Fruit fly (Drosophila melanogaster) whole organism, embryonic: ENCODE data around the gene nudC.

Experiments used
- Atf-2 ChIP-seq: fragments of 200-800 bp; sonication (Bioruptor generic); optimal IDR thresholded peaks from 2 replicates; lab custom pipeline; 2016; ENCODE audit warnings: missing biosample characterization, missing genetic modification characterization
- Atf6 ChIP-seq: fragments of 200-800 bp; sonication (Bioruptor generic); IDR thresholded peaks from 2 replicates; pipeline ENCODE4 v1.3.6; 2022; ENCODE audit warnings: missing biosample characterization, missing genetic modification characterization
- CG10267 ChIP-seq: fragments of 200-800 bp; sonication (Bioruptor generic); optimal IDR thresholded peaks from 2 replicates; lab custom pipeline; 2018; ENCODE audit warnings: missing biosample characterization, mild to moderate bottlenecking, missing genetic modification characterization, moderate library complexity
- CG10274 ChIP-seq: fragments of 200-800 bp; sonication (Bioruptor generic); optimal IDR thresholded peaks from 3 replicates; lab custom pipeline; 2017; ENCODE audit warnings: missing biosample characterization, mild to moderate bottlenecking, missing genetic modification characterization
- CG10366 ChIP-seq: fragments of 200-800 bp; sonication (Bioruptor generic); IDR thresholded peaks from 2 replicates; pipeline ENCODE4 v1.3.6; 2022; ENCODE audit warnings: missing biosample characterization, missing genetic modification characterization
- CG10543 ChIP-seq: fragments of 200-800 bp; sonication (Bioruptor generic); optimal IDR thresholded peaks from 3 replicates; lab custom pipeline; 2017; ENCODE audit warnings: missing biosample characterization, mild to moderate bottlenecking, missing genetic modification characterization, moderate library complexity
- CG10654 ChIP-seq: fragments of 200-800 bp; sonication (Bioruptor generic); optimal IDR thresholded peaks from 2 replicates; lab custom pipeline; 2016; ENCODE audit warnings: missing biosample characterization, missing genetic modification characterization
- CG11093 ChIP-seq: fragments of 200-800 bp; sonication (Bioruptor generic); IDR thresholded peaks from 3 replicates; pipeline ENCODE4 v1.3.6; 2022; ENCODE audit warnings: missing biosample characterization, missing genetic modification characterization
- CG11723 ChIP-seq: fragments of 200-800 bp; sonication (Bioruptor generic); optimal IDR thresholded peaks from 2 replicates; lab custom pipeline; 2017; ENCODE audit warnings: missing biosample characterization, mild to moderate bottlenecking, missing genetic modification characterization
- CG13287 ChIP-seq: fragments of 200-800 bp; sonication (Bioruptor generic); IDR thresholded peaks from 2 replicates; pipeline ENCODE4 v1.3.6; 2022; ENCODE audit warnings: missing biosample characterization, missing genetic modification characterization; ENCODE audit not compliant: partially characterized antibody
- CG13424 ChIP-seq: fragments of 200-800 bp; sonication (Bioruptor generic); optimal IDR thresholded peaks from 2 replicates; lab custom pipeline; 2019; ENCODE audit warnings: missing biosample characterization, mild to moderate bottlenecking, missing genetic modification characterization, moderate library complexity
- CG13624 ChIP-seq: fragments of 200-800 bp; sonication (Bioruptor generic); optimal IDR thresholded peaks from 2 replicates; lab custom pipeline; 2016; ENCODE audit warnings: missing biosample characterization, missing genetic modification characterization
- CG15479 ChIP-seq: fragments of 200-800 bp; sonication (Bioruptor generic); optimal IDR thresholded peaks from 3 replicates; lab custom pipeline; 2019; ENCODE audit warnings: missing biosample characterization, mild to moderate bottlenecking, missing genetic modification characterization, moderate library complexity
- CG15696 ChIP-seq: fragments of 200-800 bp; sonication (Bioruptor generic); optimal IDR thresholded peaks from 2 replicates; lab custom pipeline; 2019; ENCODE audit warnings: missing biosample characterization, mild to moderate bottlenecking, missing genetic modification characterization, moderate library complexity
- CG16779 ChIP-seq: fragments of 200-800 bp; sonication (Bioruptor generic); IDR thresholded peaks from 2 replicates; pipeline ENCODE4 v1.3.6; 2022; ENCODE audit warnings: missing biosample characterization, missing genetic modification characterization
- CG17385 ChIP-seq: fragments of 200-800 bp; sonication (Bioruptor generic); optimal IDR thresholded peaks from 3 replicates; lab custom pipeline; 2018; ENCODE audit warnings: missing biosample characterization, mild to moderate bottlenecking, missing genetic modification characterization
- CG17829 ChIP-seq: fragments of 200-800 bp; optimal IDR thresholded peaks from 2 replicates; lab custom pipeline; 2019; ENCODE audit warnings: missing biosample characterization, mild to moderate bottlenecking, missing genetic modification characterization, moderate library complexity
- CG3407 ChIP-seq: fragments of 200-800 bp; sonication (Bioruptor generic); optimal IDR thresholded peaks from 2 replicates; lab custom pipeline; 2018; ENCODE audit warnings: missing biosample characterization, mild to moderate bottlenecking, missing genetic modification characterization
- CG4854 ChIP-seq: fragments of 200-800 bp; sonication (Bioruptor generic); optimal IDR thresholded peaks from 2 replicates; lab custom pipeline; 2016; ENCODE audit warnings: missing biosample characterization, missing genetic modification characterization, inconsistent platforms
- CG5180 ChIP-seq: fragments of 200-800 bp; sonication (Bioruptor generic); optimal IDR thresholded peaks from 3 replicates; lab custom pipeline; 2017; ENCODE audit warnings: missing biosample characterization, missing genetic modification characterization, mild to moderate bottlenecking, moderate library complexity, missing genetic modification reagents
- CG6683 ChIP-seq: fragments of 200-800 bp; sonication (Bioruptor generic); optimal IDR thresholded peaks from 2 replicates; lab custom pipeline; 2017; ENCODE audit warnings: missing biosample characterization, mild to moderate bottlenecking, missing genetic modification characterization, missing genetic modification reagents
- CG7271 ChIP-seq: fragments of 200-800 bp; sonication (Bioruptor generic); optimal IDR thresholded peaks from 2 replicates; lab custom pipeline; 2018; ENCODE audit warnings: missing biosample characterization, mild to moderate bottlenecking, missing genetic modification characterization, moderate library complexity
- CG8359 ChIP-seq: fragments of 200-800 bp; sonication (Bioruptor generic); optimal IDR thresholded peaks from 2 replicates; lab custom pipeline; 2017; ENCODE audit warnings: missing biosample characterization, mild to moderate bottlenecking, missing genetic modification characterization, borderline replicate concordance
- D19A ChIP-seq: fragments of 200-800 bp; optimal IDR thresholded peaks from 3 replicates; lab custom pipeline; 2019; ENCODE audit warnings: missing biosample characterization, mild to moderate bottlenecking, missing genetic modification characterization, moderate library complexity
- Dbx ChIP-seq: fragments of 200-800 bp; sonication (Bioruptor generic); IDR thresholded peaks from 3 replicates; pipeline ENCODE4 v1.3.6; 2022; ENCODE audit warnings: missing biosample characterization, missing genetic modification characterization
- Fer1 ChIP-seq: fragments of 200-800 bp; sonication (Bioruptor generic); optimal IDR thresholded peaks from 2 replicates; lab custom pipeline; 2017; ENCODE audit warnings: missing biosample characterization, mild to moderate bottlenecking, missing genetic modification characterization
- NC2α ChIP-seq: fragments of 200-800 bp; sonication (Bioruptor generic); optimal IDR thresholded peaks from 2 replicates; lab custom pipeline; 2016; ENCODE audit warnings: missing biosample characterization, missing genetic modification characterization
- Pdp1 ChIP-seq, 2 experiments: fragments of 200-800 bp; sonication (Bioruptor generic); optimal IDR thresholded peaks; 3 replicates each; lab custom pipeline; 2016; ENCODE audit warnings: missing biosample characterization in 2 of 2, missing genetic modification characterization in 2 of 2, mild to moderate bottlenecking in 1 of 2, moderate library complexity in 1 of 2
- Sry-β ChIP-seq: fragments of 200-800 bp; sonication (Bioruptor generic); optimal IDR thresholded peaks from 2 replicates; lab custom pipeline; 2018; ENCODE audit warnings: missing biosample characterization, mild to moderate bottlenecking, missing genetic modification characterization, moderate library complexity
- Usf ChIP-seq: fragments of 200-800 bp; sonication (Bioruptor generic); optimal IDR thresholded peaks from 2 replicates; lab custom pipeline; 2017; ENCODE audit warnings: missing genotype, missing biosample characterization, missing genetic modification characterization
- YL-1 ChIP-seq: fragments of 200-800 bp; sonication (Bioruptor generic); optimal IDR thresholded peaks from 3 replicates; lab custom pipeline; 2017; ENCODE audit warnings: missing biosample characterization, mild to moderate bottlenecking, missing genetic modification characterization
- ap ChIP-seq: fragments of 200-800 bp; sonication (Bioruptor generic); IDR thresholded peaks from 2 replicates; pipeline ENCODE4 v1.3.6; 2022; ENCODE audit warnings: missing biosample characterization, missing genetic modification characterization
- ara ChIP-seq: fragments of 200-800 bp; sonication (Bioruptor generic); IDR thresholded peaks from 2 replicates; pipeline ENCODE4 v1.3.6; 2022; ENCODE audit warnings: missing biosample characterization, missing genetic modification characterization
- chm ChIP-seq: fragments of 200-800 bp; sonication (Bioruptor generic); IDR thresholded peaks from 2 replicates; pipeline ENCODE4 v1.3.6; 2022; ENCODE audit warnings: missing biosample characterization, missing genetic modification characterization
- chn ChIP-seq: fragments of 200-800 bp; sonication (Bioruptor generic); optimal IDR thresholded peaks from 2 replicates; lab custom pipeline; 2016; ENCODE audit warnings: missing biosample characterization, missing genetic modification characterization
- croc ChIP-seq: fragments of 200-800 bp; sonication (Bioruptor generic); conservative IDR thresholded peaks from 3 replicates; pipeline ENCODE4 v1.3.6; 2022; ENCODE audit warnings: missing biosample characterization, missing genetic modification characterization
- crol ChIP-seq: fragments of 200-800 bp; sonication (Bioruptor generic); IDR thresholded peaks from 2 replicates; pipeline ENCODE4 v1.3.6; 2022; ENCODE audit warnings: missing biosample characterization, missing genetic modification characterization
- cwo ChIP-seq: fragments of 200-800 bp; sonication (Bioruptor generic); optimal IDR thresholded peaks from 3 replicates; lab custom pipeline; 2017; ENCODE audit warnings: missing biosample characterization, missing genetic modification characterization, mild to moderate bottlenecking, moderate library complexity, missing genetic modification reagents
- gsb-n ChIP-seq: fragments of 200-800 bp; sonication (Bioruptor generic); optimal IDR thresholded peaks from 3 replicates; lab custom pipeline; 2018; ENCODE audit warnings: missing biosample characterization, mild to moderate bottlenecking, missing genetic modification characterization
- hkb ChIP-seq, 2 experiments: fragments of 200-800 bp in 1 of 2; fragments of >200 bp in 1 of 2; sonication (Bioruptor generic) in 1 of 2; IDR thresholded peaks in 1 of 2; optimal IDR thresholded peaks in 1 of 2; 2 replicates each; pipeline versions ENCODE4 v1.3.6 to Lab custom; 2017 to 2022; ENCODE audit warnings: missing biosample characterization in 1 of 2, missing genetic modification characterization in 1 of 2
- jigr1 ChIP-seq: fragments of 200-800 bp; sonication (Bioruptor generic); IDR thresholded peaks from 3 replicates; pipeline ENCODE4 v1.3.6; 2022; ENCODE audit warnings: missing biosample characterization, missing genetic modification characterization
- jumu ChIP-seq: fragments of 200-800 bp; sonication (Bioruptor generic); optimal IDR thresholded peaks from 3 replicates; lab custom pipeline; 2016; ENCODE audit warnings: missing biosample characterization, missing genetic modification characterization
- knrl ChIP-seq: fragments of 200-800 bp; sonication (Bioruptor generic); IDR thresholded peaks from 3 replicates; pipeline ENCODE4 v1.3.6; 2022; ENCODE audit warnings: missing biosample characterization, missing genetic modification characterization; ENCODE audit not compliant: partially characterized antibody
- lilli ChIP-seq: fragments of 200-800 bp; sonication (Bioruptor generic); optimal IDR thresholded peaks from 3 replicates; lab custom pipeline; 2016; ENCODE audit warnings: missing biosample characterization, missing genetic modification characterization
- lmd ChIP-seq: fragments of 200-800 bp; sonication (Bioruptor generic); IDR thresholded peaks from 2 replicates; pipeline ENCODE4 v1.3.6; 2022; ENCODE audit warnings: missing biosample characterization, missing genetic modification characterization
- luna ChIP-seq: fragments of 200-800 bp; sonication (Bioruptor generic); optimal IDR thresholded peaks from 2 replicates; lab custom pipeline; 2016; ENCODE audit warnings: missing biosample characterization, missing genetic modification characterization
- mld ChIP-seq: fragments of 200-800 bp; sonication (Bioruptor generic); IDR thresholded peaks from 3 replicates; pipeline ENCODE4 v1.3.6; 2022; ENCODE audit warnings: missing biosample characterization, missing genetic modification characterization; ENCODE audit not compliant: partially characterized antibody
- pum ChIP-seq: fragments of 200-800 bp; sonication (Bioruptor generic); optimal IDR thresholded peaks from 2 replicates; lab custom pipeline; 2016; ENCODE audit warnings: missing biosample characterization, missing genetic modification characterization
- tll ChIP-seq, 2 experiments: fragments of 200-800 bp in 1 of 2; fragments of >200 bp in 1 of 2; sonication (Bioruptor generic) in 1 of 2; optimal IDR thresholded peaks; 2 replicates each; lab custom pipeline; 2017 to 2019; ENCODE audit warnings: missing biosample characterization in 2 of 2, missing genetic modification characterization in 2 of 2, mild to moderate bottlenecking in 1 of 2, moderate library complexity in 1 of 2

Gene nudC

DNA sequence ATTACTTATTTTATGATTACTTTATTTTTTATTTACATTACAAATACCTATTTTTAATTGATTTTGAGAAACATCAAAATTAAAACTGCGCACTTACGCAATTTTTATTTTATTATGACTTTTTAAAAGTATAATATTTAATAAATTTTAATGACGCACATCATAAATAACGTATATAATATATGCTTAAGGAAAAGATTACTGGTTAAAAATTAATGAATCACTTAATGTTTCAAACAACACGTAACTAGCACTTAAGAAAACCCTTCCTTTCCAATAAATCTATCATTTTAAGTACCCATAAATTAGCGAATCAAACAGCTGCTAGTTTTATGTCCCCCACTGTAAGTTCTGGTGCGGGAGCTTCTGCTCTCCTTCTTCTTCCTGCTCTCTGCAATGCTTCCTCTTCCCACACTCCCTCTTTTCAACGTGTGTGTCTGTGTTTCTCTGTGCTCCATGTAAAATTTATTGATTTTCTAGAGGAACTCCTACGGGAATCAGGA is 2.1 kb downstream of the nudC start (continued):
- TF ChIP-seq tll (GFP tag; optimal IDR thresholded peaks at IDR 0.05; lab: Kevin White, UChicago), result no peak
- TF ChIP-seq Usf, result peak; percentile 49
- no peak for TF ChIP-seq mld (GFP tag; lab: Robert Waterston, UW)
- no peak for TF ChIP-seq YL-1
- TF ChIP-seq chn (GFP tag; lab: Kevin White, UChicago), result peak; percentile 3
- no peak for TF ChIP-seq Sry-β
- TF ChIP-seq Atf-2 (GFP tag; lab: Kevin White, UChicago), result no peak
- TF ChIP-seq Atf6 (GFP tag; lab: Robert Waterston, UW), result 0 out of 2 replicates have a peak, but pooled peaks have one; percentile 10
- no peak for TF ChIP-seq jumu (GFP tag; lab: Kevin White, UChicago)
- no peak for TF ChIP-seq CG11093 (GFP tag; lab: Robert Waterston, UW)
- TF ChIP-seq jigr1 (GFP tag; lab: Robert Waterston, UW), result no peak
- no peak for TF ChIP-seq CG4854 (GFP tag; lab: Kevin White, UChicago)
- TF ChIP-seq CG7271 (tag; lab: Kevin White, UChicago), result no peak
- peak; percentile 2 for TF ChIP-seq CG8359
- TF ChIP-seq CG10366, result peak; percentile 53
- TF ChIP-seq Dbx (GFP tag; lab: Robert Waterston, UW), result no peak
- no peak for TF ChIP-seq chm
- TF ChIP-seq ara, result no peak; the same call in 1 of the 2 replicates
- TF ChIP-seq gsb-n (tag; lab: Kevin White, UChicago), result peak; percentile 61
- no peak for TF ChIP-seq NC2α (GFP tag; lab: Kevin White, UChicago)
- TF ChIP-seq CG10274 (GFP tag; lab: Kevin White, UChicago), result peak; percentile 31
- TF ChIP-seq CG15696, result peak; percentile 29
- peak; percentile 43 for TF ChIP-seq ap
- peak; percentile 3 for TF ChIP-seq lilli (GFP tag; lab: Kevin White, UChicago)
- TF ChIP-seq CG13424 (tag; lab: Kevin White, UChicago), result peak; percentile 80
- TF ChIP-seq lmd (GFP tag; lab: Robert Waterston, UW), result peak; percentile 50; the same call in 1 of the 2 replicates
- peak; percentile 42 for TF ChIP-seq CG11723 (GFP tag; lab: Kevin White, UChicago)
- TF ChIP-seq crol (GFP tag; lab: Robert Waterston, UW), result no peak
- no peak for TF ChIP-seq hkb (optimal IDR thresholded peaks at IDR 0.05; lab: Kevin White, UChicago)
- no peak for TF ChIP-seq hkb (GFP tag; IDR thresholded peaks at IDR 0.05; lab: Robert Waterston, UW)
- TF ChIP-seq CG13287 (GFP tag; lab: Robert Waterston, UW), result no peak
- TF ChIP-seq CG10543 (GFP tag; lab: Kevin White, UChicago), result no peak
- TF ChIP-seq CG13624 (GFP tag; lab: Kevin White, UChicago), result no peak
- peak; percentile 67 for TF ChIP-seq cwo (GFP tag; lab: Kevin White, UChicago)
- TF ChIP-seq CG6683, result peak; percentile 60
- no peak for TF ChIP-seq knrl (GFP tag; lab: Robert Waterston, UW)
- TF ChIP-seq Fer1 (GFP tag; lab: Kevin White, UChicago), result peak; percentile 55
- peak; percentile 68 for TF ChIP-seq CG10267 (tag; lab: Kevin White, UChicago)
- TF ChIP-seq CG5180 (GFP tag; lab: Kevin White, UChicago), result peak; percentile 46
- 0 out of 2 replicates have a peak, but pooled peaks have one; percentile 25 for TF ChIP-seq CG16779 (GFP tag; lab: Robert Waterston, UW)
- no peak for TF ChIP-seq CG15479 (GFP tag; lab: Kevin White, UChicago)
- peak; percentile 78 for TF ChIP-seq CG17829
- peak; percentile 34 for TF ChIP-seq CG10654 (GFP tag; lab: Kevin White, UChicago)
- no peak for TF ChIP-seq pum (GFP tag; lab: Kevin White, UChicago)
- TF ChIP-seq D19A (tag; lab: Kevin White, UChicago), result peak; percentile 52
- TF ChIP-seq Pdp1 (GFP tag; optimal IDR thresholded peaks at IDR 0.05; lab: Kevin White, UChicago), result no peak
- TF ChIP-seq CG3407, result peak; percentile 31
- TF ChIP-seq luna (GFP tag; lab: Kevin White, UChicago), result no peak
- TF ChIP-seq CG17385 (GFP tag; lab: Kevin White, UChicago), result peak; percentile 68
- peak; percentile 37; the same call in 1 of the 3 replicates for TF ChIP-seq croc
